Worm (Caenorhabditis elegans) whole organism, young adult: Measurements from ENCODE around the gene T24B8.4.

Experiments
- B0019.2 ChIP-seq: fragments of 200-800 bp; sonication (Bioruptor generic); conservative IDR thresholded peaks from 2 replicates; pipeline ENCODE4 v1.3.6; 2022; ENCODE audit warnings: missing genetic modification reagents, missing genetic modification characterization, missing compliant biosample characterization
- B0336.3 ChIP-seq: fragments of 200-800 bp; sonication (Bioruptor generic); IDR thresholded peaks from 2 replicates; pipeline ENCODE4 v1.3.6; 2022; ENCODE audit warnings: missing genetic modification characterization, missing compliant biosample characterization
- C17E4.6 ChIP-seq: fragments of 200-800 bp; sonication (Bioruptor generic); IDR thresholded peaks from 2 replicates; pipeline ENCODE4 v1.3.6; 2022; ENCODE audit warnings: missing genetic modification reagents, missing genetic modification characterization, missing compliant biosample characterization
- Y53G8AR.9 ChIP-seq: fragments of 200-800 bp; sonication (Bioruptor generic); conservative IDR thresholded peaks from 2 replicates; pipeline ENCODE4 v1.3.6; 2022; ENCODE audit warnings: missing genetic modification reagents, missing genetic modification characterization, missing compliant biosample characterization
- ama-1 ChIP-seq, 3 experiments: fragments of 150-350 bp in 1 of 3; sonication (generic microtip) in 2 of 3; optimal IDR thresholded peaks; 2 replicates each; lab custom pipeline; 2014 to 2018; ENCODE audit warnings: missing biosample characterization in 2 of 3, missing genetic modification characterization in 2 of 3, missing genetic modification reagents in 2 of 3
- athp-1 ChIP-seq: sonication (generic microtip); optimal IDR thresholded peaks from 2 replicates; lab custom pipeline; 2017; ENCODE audit warnings: mild to moderate bottlenecking, missing genetic modification characterization, missing compliant biosample characterization
- cebp-1 ChIP-seq, 2 experiments: fragments of 200-800 bp in 1 of 2; sonication (Bioruptor generic) in 1 of 2; sonication (generic microtip) in 1 of 2; IDR thresholded peaks in 1 of 2; optimal IDR thresholded peaks in 1 of 2; 2 replicates each; pipeline versions ENCODE4 v1.3.6 to Lab custom; 2017 to 2022; ENCODE audit warnings: missing compliant biosample characterization in 2 of 2, missing genetic modification characterization in 2 of 2, mild to moderate bottlenecking in 1 of 2, missing genetic modification reagents in 1 of 2, moderate library complexity in 1 of 2
- ceh-40 ChIP-seq: fragments of 200-800 bp; sonication (Bioruptor generic); IDR thresholded peaks from 2 replicates; pipeline ENCODE4 v1.3.6; 2022; ENCODE audit warnings: missing genetic modification characterization, missing compliant biosample characterization
- ceh-58 ChIP-seq: fragments of 200-800 bp; sonication (Bioruptor generic); IDR thresholded peaks from 2 replicates; pipeline ENCODE4 v1.3.6; 2022; ENCODE audit warnings: missing genetic modification characterization, missing compliant biosample characterization
- ceh-91 ChIP-seq: fragments of 200-800 bp; sonication (Bioruptor generic); IDR thresholded peaks from 2 replicates; pipeline ENCODE4 v1.3.6; 2022; ENCODE audit warnings: missing genetic modification reagents, missing genetic modification characterization, missing compliant biosample characterization
- chd-7 ChIP-seq: sonication (generic microtip); optimal IDR thresholded peaks from 2 replicates; lab custom pipeline; 2016; ENCODE audit warnings: mild to moderate bottlenecking, missing genetic modification characterization, moderate library complexity, missing compliant biosample characterization
- egl-18 ChIP-seq: fragments of 200-800 bp; sonication (Bioruptor generic); IDR thresholded peaks from 2 replicates; pipeline ENCODE4 v1.3.6; 2022; ENCODE audit warnings: missing genetic modification reagents, missing genetic modification characterization, missing compliant biosample characterization
- him-1 ChIP-seq: sonication (generic microtip); optimal IDR thresholded peaks from 2 replicates; lab custom pipeline; 2016; ENCODE audit warnings: missing genotype, missing genetic modification reagents, missing genetic modification characterization, missing compliant biosample characterization
- lin-40 ChIP-seq: sonication (generic microtip); optimal IDR thresholded peaks from 2 replicates; lab custom pipeline; 2016; ENCODE audit warnings: missing genetic modification characterization, mild to moderate bottlenecking, missing compliant biosample characterization, missing genotype, missing genetic modification reagents
- lin-54 ChIP-seq: fragments of 200-800 bp; sonication (Bioruptor generic); optimal IDR thresholded peaks from 2 replicates; lab custom pipeline; 2018; ENCODE audit warnings: mild to moderate bottlenecking, missing genetic modification characterization, missing compliant biosample characterization
- lsy-27 ChIP-seq: sonication (generic microtip); optimal IDR thresholded peaks from 2 replicates; lab custom pipeline; 2017; ENCODE audit warnings: missing genetic modification characterization, mild to moderate bottlenecking, missing compliant biosample characterization, antibody characterized with exemption, missing genotype, borderline replicate concordance; ENCODE audit not compliant: insufficient read depth
- madf-8 ChIP-seq: fragments of 200-800 bp; sonication (Bioruptor generic); conservative IDR thresholded peaks from 2 replicates; pipeline ENCODE4 v1.3.6; 2022; ENCODE audit warnings: missing genetic modification reagents, missing genetic modification characterization, missing compliant biosample characterization
- mcd-1 ChIP-seq: fragments of 200-800 bp; sonication (Bioruptor generic); IDR thresholded peaks from 2 replicates; pipeline ENCODE4 v1.3.6; 2022; ENCODE audit warnings: missing genetic modification reagents, missing genetic modification characterization, missing compliant biosample characterization
- mes-4 ChIP-seq: sonication (generic microtip); optimal IDR thresholded peaks from 2 replicates; lab custom pipeline; 2016; ENCODE audit warnings: missing genotype, missing genetic modification characterization, missing compliant biosample characterization
- mxl-1 ChIP-seq: sonication (generic microtip); optimal IDR thresholded peaks from 2 replicates; lab custom pipeline; 2016; ENCODE audit warnings: missing genetic modification characterization, missing compliant biosample characterization
- nfya-1 ChIP-seq: sonication (generic microtip); optimal IDR thresholded peaks from 2 replicates; lab custom pipeline; 2017; ENCODE audit warnings: antibody characterized with exemption, missing compliant biosample characterization, missing genetic modification characterization, borderline replicate concordance; ENCODE audit not compliant: insufficient read depth
- nfyb-1 ChIP-seq: fragments of 200-800 bp; sonication (Bioruptor generic); IDR thresholded peaks from 2 replicates; pipeline ENCODE4 v1.3.6; 2022; ENCODE audit warnings: missing genetic modification reagents, missing genetic modification characterization, missing compliant biosample characterization
- nhr-80 ChIP-seq: sonication (generic microtip); optimal IDR thresholded peaks from 2 replicates; lab custom pipeline; 2016; ENCODE audit warnings: missing genetic modification characterization, missing compliant biosample characterization
- pha-4 ChIP-seq: fragments of 150-350 bp; sonication (generic microtip); optimal IDR thresholded peaks from 2 replicates; lab custom pipeline; 2014; ENCODE audit warnings: missing biosample characterization, missing genetic modification reagents, missing genetic modification characterization
- rcor-1 ChIP-seq: fragments of 200-800 bp; sonication (Bioruptor generic); IDR thresholded peaks from 2 replicates; pipeline ENCODE4 v1.3.6; 2022; ENCODE audit warnings: missing genetic modification reagents, missing genetic modification characterization, missing compliant biosample characterization
- snpc-1.1 ChIP-seq: sonication (generic microtip); optimal IDR thresholded peaks from 2 replicates; lab custom pipeline; 2017; ENCODE audit warnings: missing genetic modification characterization, mild to moderate bottlenecking, missing compliant biosample characterization, antibody characterized with exemption, moderate library complexity, missing genotype, missing genetic modification reagents; ENCODE audit not compliant: insufficient read depth
- snpc-3.4 ChIP-seq: sonication (generic microtip); optimal IDR thresholded peaks from 2 replicates; lab custom pipeline; 2017; ENCODE audit warnings: missing genetic modification characterization, mild to moderate bottlenecking, missing compliant biosample characterization, antibody characterized with exemption, moderate library complexity, missing genotype, missing genetic modification reagents
- snpc-4 ChIP-seq, 5 experiments: fragments of 150-350 bp in 1 of 5; sonication (generic microtip) in 4 of 5; optimal IDR thresholded peaks; 2 replicates each; lab custom pipeline; 2014 to 2018; ENCODE audit warnings: missing genetic modification characterization in 5 of 5, missing biosample characterization in 3 of 5, antibody characterized with exemption in 2 of 5, mild to moderate bottlenecking in 2 of 5, missing compliant biosample characterization in 2 of 5, missing genotype in 2 of 5, moderate library complexity in 2 of 5, missing genetic modification reagents in 1 of 5
- tbp1 ChIP-seq: fragments of 200-800 bp; sonication (Bioruptor generic); optimal IDR thresholded peaks from 2 replicates; lab custom pipeline; 2018; ENCODE audit warnings: mild to moderate bottlenecking, missing genetic modification characterization, missing compliant biosample characterization
- tlf-1 ChIP-seq: fragments of 200-800 bp; sonication (Bioruptor generic); optimal IDR thresholded peaks from 2 replicates; lab custom pipeline; 2018; ENCODE audit warnings: mild to moderate bottlenecking, missing genetic modification characterization, missing compliant biosample characterization
- unc-130 ChIP-seq: sonication (generic microtip); optimal IDR thresholded peaks from 2 replicates; lab custom pipeline; 2016; ENCODE audit warnings: missing genetic modification reagents, missing genetic modification characterization, missing compliant biosample characterization
- zfh-2 ChIP-seq: fragments of 200-800 bp; sonication (Bioruptor generic); conservative IDR thresholded peaks from 2 replicates; pipeline ENCODE4 v1.3.6; 2022; ENCODE audit warnings: missing genetic modification reagents, missing genetic modification characterization, missing compliant biosample characterization
- ztf-18 ChIP-seq: sonication (generic microtip); optimal IDR thresholded peaks from 2 replicates; lab custom pipeline; 2016; ENCODE audit warnings: missing genotype, mild to moderate bottlenecking, missing genetic modification characterization, missing compliant biosample characterization
- ztf-28 ChIP-seq: fragments of 200-800 bp; sonication (Bioruptor generic); IDR thresholded peaks from 2 replicates; pipeline ENCODE4 v1.3.6; 2022; ENCODE audit warnings: missing genetic modification reagents, missing genetic modification characterization, missing compliant biosample characterization

T24B8.4 gene

DNA sequence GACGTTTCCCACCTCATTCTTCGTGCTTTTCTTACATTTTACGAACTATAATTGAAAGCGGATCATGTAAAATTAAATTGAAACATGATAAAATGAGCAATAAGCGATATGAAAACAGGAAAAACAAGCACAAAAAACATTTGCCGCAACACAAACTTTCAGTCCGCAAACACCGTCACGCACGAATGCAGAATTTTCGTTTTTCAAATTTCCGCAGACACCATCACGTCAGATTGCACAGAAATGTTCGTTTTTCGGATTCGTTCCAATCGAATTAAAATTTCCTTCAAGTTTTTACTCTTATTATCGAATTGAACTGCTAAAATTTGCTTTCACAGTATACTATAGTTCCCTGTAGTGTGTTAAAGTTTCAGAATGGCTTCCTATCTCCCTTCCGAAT, 16.0 kb downstream of the T24B8.4 start, which contains the start of gene chmp-7 (continued):
- TF ChIP-seq mxl-1 (no peak), lin-40 (tag; lab: Kevin White, UChicago) (peak; percentile 76), snpc-1.1 (tag; lab: Kevin White, UChicago) (peak; percentile 25), egl-18 (GFP tag; lab: Robert Waterston, UW) (no peak), tlf-1 (peak; percentile 74), lin-54 (peak; percentile 98), athp-1 (tag; lab: Kevin White, UChicago) (peak; percentile 13), C17E4.6 (no peak), cebp-1 (GFP tag; IDR thresholded peaks at IDR 0.05; lab: Robert Waterston, UW) (0 out of 2 replicates have a peak, but pooled peaks have one; percentile 28), cebp-1 (tag; optimal IDR thresholded peaks at IDR 0.05; lab: Kevin White, UChicago) (peak; percentile 75), mcd-1 (GFP tag; lab: Robert Waterston, UW) (peak; percentile 85), pha-4 (tag; lab: Kevin White, UChicago) (peak; percentile 75), tbp1 (peak; percentile 66), ama-1 (optimal IDR thresholded peaks at IDR 0.05; lab: Kevin White, UChicago) (peak; percentile 19), ama-1 (GFP tag; optimal IDR thresholded peaks at IDR 0.05; lab: Kevin White, UChicago) (no peak), ceh-91 (peak; percentile 70), him-1 (peak; percentile 7), ceh-40 (GFP tag; lab: Robert Waterston, UW) (no peak), snpc-3.4 (tag; lab: Kevin White, UChicago) (peak; percentile 54), chd-7 (tag; lab: Kevin White, UChicago) (no peak), lsy-27 (peak; percentile 86), rcor-1 (GFP tag; lab: Robert Waterston, UW) (peak; percentile 64), madf-8 (peak; percentile 55), zfh-2 (GFP tag; lab: Robert Waterston, UW) (no peak), ztf-18 (tag; lab: Kevin White, UChicago) (peak; percentile 60), nfya-1 (tag; lab: Kevin White, UChicago) (no peak), B0019.2 (GFP tag; lab: Robert Waterston, UW) (peak; percentile 79), mes-4 (tag; lab: Kevin White, UChicago) (no peak)

DNA sequence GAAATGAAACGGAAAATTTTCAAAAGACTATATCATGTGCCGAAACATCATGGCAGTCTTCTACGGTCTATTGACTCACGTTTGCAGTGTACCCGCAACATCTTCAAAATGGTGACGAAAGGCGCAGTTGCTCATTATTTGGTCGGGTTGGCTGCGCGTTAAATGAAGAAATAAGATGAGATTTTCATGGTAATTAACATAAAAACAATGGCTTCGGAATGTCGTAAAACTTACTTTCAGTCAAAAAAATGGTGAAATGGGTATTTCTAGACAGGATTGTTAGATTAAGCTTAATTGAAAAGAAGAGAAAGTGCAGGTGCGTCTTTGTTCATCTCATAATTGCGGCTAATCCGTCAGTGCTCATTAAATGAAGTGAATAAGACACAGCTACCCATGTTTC, 17.1 kb downstream of the T24B8.4 start, which contains the start of gene T24B8.7:
TSS of gene T24B8.7 (minus strand) at position 101 of the 400 bp plus-strand sequence.
- no peak for TF ChIP-seq nfyb-1 (GFP tag; lab: Robert Waterston, UW)
- no peak for TF ChIP-seq ztf-28
- TF ChIP-seq snpc-4 (GFP tag; optimal IDR thresholded peaks at IDR 0.05; lab: Kevin White, UChicago): no peak
- no peak for TF ChIP-seq snpc-4 (tag; optimal IDR thresholded peaks at IDR 0.05; lab: Kevin White, UChicago)
- TF ChIP-seq mcd-1 (GFP tag; lab: Robert Waterston, UW): no peak
- TF ChIP-seq B0336.3 (GFP tag; lab: Robert Waterston, UW): no peak
- TF ChIP-seq unc-130 (GFP tag; lab: Kevin White, UChicago): no peak
- 0 out of 2 replicates have a peak, but pooled peaks have one; percentile 20 for TF ChIP-seq ceh-58 (GFP tag; lab: Robert Waterston, UW)

- no peak for TF ChIP-seq tlf-1
- TF ChIP-seq nhr-80: peak; percentile 53
- 0 out of 2 replicates have a peak, but pooled peaks have one; percentile 20 for TF ChIP-seq Y53G8AR.9 (GFP tag; lab: Robert Waterston, UW)
Observed at ce11 chrII:9042059-9042458, 28.6 kb downstream of the T24B8.4 start.
